Worm (Caenorhabditis elegans) whole organism, early embryonic: ENCODE measurements around the gene F25E5.1.

ENCODE experiments used
- B0310.2 ChIP-seq: sonication (generic microtip); optimal IDR thresholded peaks from 2 replicates; lab custom pipeline; 2016; ENCODE audit warnings: mild to moderate bottlenecking, missing genetic modification characterization, missing compliant biosample characterization
- F13C5.2 ChIP-seq: sonication (generic microtip); optimal IDR thresholded peaks from 2 replicates; lab custom pipeline; 2017; ENCODE audit warnings: mild to moderate bottlenecking, missing genetic modification characterization, inconsistent platforms, missing compliant biosample characterization
- ama-1 ChIP-seq: fragments of 150-350 bp; optimal IDR thresholded peaks from 2 replicates; lab custom pipeline; 2014
- ceh-13 ChIP-seq: fragments of 200-800 bp; sonication (Bioruptor generic); optimal IDR thresholded peaks from 2 replicates; lab custom pipeline; 2018; ENCODE audit warnings: mild to moderate bottlenecking, missing genetic modification characterization, missing compliant biosample characterization
- ets-7 ChIP-seq: sonication (generic microtip); optimal IDR thresholded peaks from 2 replicates; lab custom pipeline; 2016; ENCODE audit warnings: missing genotype, missing genetic modification characterization, missing compliant biosample characterization
- flt-1 ChIP-seq: fragments of 200-800 bp; sonication (Bioruptor generic); IDR thresholded peaks from 2 replicates; pipeline ENCODE4 v1.3.6; 2022; ENCODE audit warnings: missing genetic modification characterization, missing compliant biosample characterization
- hmbx-1 ChIP-seq: sonication (generic microtip); optimal IDR thresholded peaks from 2 replicates; lab custom pipeline; 2016; ENCODE audit warnings: mild to moderate bottlenecking, missing genetic modification characterization, missing compliant biosample characterization
- hmg-4 ChIP-seq: fragments of 200-800 bp; sonication (Bioruptor generic); optimal IDR thresholded peaks from 2 replicates; lab custom pipeline; 2018; ENCODE audit warnings: mild to moderate bottlenecking, missing genetic modification characterization, missing compliant biosample characterization
- hnd-1 ChIP-seq: sonication (generic microtip); optimal IDR thresholded peaks from 2 replicates; lab custom pipeline; 2016; ENCODE audit warnings: missing genetic modification characterization, missing compliant biosample characterization
- sea-1 ChIP-seq: fragments of 200-800 bp; sonication (Bioruptor generic); conservative IDR thresholded peaks from 2 replicates; pipeline ENCODE4 v1.3.6; 2022; ENCODE audit warnings: missing genetic modification characterization, missing compliant biosample characterization
- tbx-37 ChIP-seq: fragments of 200-800 bp; sonication (Bioruptor generic); conservative IDR thresholded peaks from 2 replicates; pipeline ENCODE4 v1.3.6; 2022; ENCODE audit warnings: missing genetic modification reagents, missing genetic modification characterization, missing compliant biosample characterization

DNA sequence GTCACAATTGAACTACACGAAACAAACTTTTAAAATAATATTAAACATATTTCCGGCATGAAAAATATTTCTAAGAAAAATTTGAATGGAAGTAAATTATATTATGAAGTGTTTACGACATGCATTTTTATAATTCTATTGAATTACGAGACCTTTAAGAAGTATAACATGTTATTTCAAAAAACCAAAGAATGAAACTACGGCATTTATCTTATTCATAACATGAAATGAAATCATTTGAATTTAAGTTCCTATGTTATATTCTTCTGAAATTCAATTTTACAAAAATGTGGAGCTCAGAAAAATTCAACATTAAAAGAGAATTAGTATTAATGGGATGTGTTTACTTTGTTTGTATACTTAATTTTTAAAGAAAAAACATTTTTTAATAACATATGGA is 34.7 kb upstream of the F25E5.1 start, which contains the start of gene srw-71:
- no peak for TF ChIP-seq hnd-1
- TF ChIP-seq ama-1 (lab: Kevin White, UChicago) = no peak
- TF ChIP-seq flt-1 (GFP tag; lab: Robert Waterston, UW) = no peak
- no peak for TF ChIP-seq hmg-4 (GFP tag; lab: Kevin White, UChicago)
- no peak for TF ChIP-seq ets-7 (tag; lab: Kevin White, UChicago)
- no peak for TF ChIP-seq ceh-13 (GFP tag; lab: Kevin White, UChicago)
- TF ChIP-seq sea-1 (GFP tag; lab: Robert Waterston, UW) = no peak
- no peak for TF ChIP-seq tbx-37 (GFP tag; lab: Robert Waterston, UW)
- TF ChIP-seq F13C5.2 (tag; lab: Kevin White, UChicago) = no peak
- no peak for TF ChIP-seq hmbx-1
- TF ChIP-seq B0310.2 = no peak
